Worm (Caenorhabditis elegans) whole organism, L4 larva: Measurements from ENCODE around the gene C54D10.10.

Experiments used
- F10B5.3 ChIP-seq: sonication (generic microtip); optimal IDR thresholded peaks from 2 replicates; lab custom pipeline; 2016; ENCODE audit warnings: mild to moderate bottlenecking, missing genetic modification characterization, missing compliant biosample characterization
- F49E8.2 ChIP-seq: sonication (generic microtip); optimal IDR thresholded peaks from 2 replicates; lab custom pipeline; 2016; ENCODE audit warnings: missing compliant biosample characterization, mild to moderate bottlenecking, missing genetic modification characterization, borderline replicate concordance
- R02D3.7 ChIP-seq: fragments of 150-350 bp; sonication (generic microtip); optimal IDR thresholded peaks from 3 replicates; lab custom pipeline; 2014; ENCODE audit warnings: missing biosample characterization, missing genetic modification characterization
- T20F7.1 ChIP-seq: fragments of 200-800 bp; sonication (Bioruptor generic); optimal IDR thresholded peaks from 2 replicates; lab custom pipeline; 2018; ENCODE audit warnings: mild to moderate bottlenecking, missing genetic modification characterization, missing compliant biosample characterization
- Y5F2A.4 ChIP-seq: fragments of 200-800 bp; sonication (Bioruptor generic); optimal IDR thresholded peaks from 2 replicates; lab custom pipeline; 2018; ENCODE audit warnings: mild to moderate bottlenecking, missing genetic modification characterization, missing compliant biosample characterization
- ama-1 ChIP-seq: fragments of 150-350 bp; optimal IDR thresholded peaks from 2 replicates; lab custom pipeline; 2014; ENCODE audit warnings: inconsistent platforms, mixed read lengths
- attf-4 ChIP-seq: sonication (generic microtip); optimal IDR thresholded peaks from 3 replicates; lab custom pipeline; 2017; ENCODE audit warnings: missing biosample characterization, missing genetic modification characterization
- ceh-28 ChIP-seq: fragments of 150-350 bp; optimal IDR thresholded peaks from 2 replicates; lab custom pipeline; 2014; ENCODE audit warnings: missing biosample characterization, missing genetic modification reagents, missing genetic modification characterization
- ceh-44 ChIP-seq: fragments of 200-800 bp; sonication (Bioruptor generic); IDR thresholded peaks from 2 replicates; pipeline ENCODE4 v1.3.6; 2022; ENCODE audit warnings: missing genetic modification reagents, missing genetic modification characterization, missing compliant biosample characterization
- ctbp-1 ChIP-seq: fragments of 200-800 bp; sonication (Bioruptor generic); IDR thresholded peaks from 2 replicates; pipeline ENCODE4 v1.3.6; 2022; ENCODE audit warnings: missing genetic modification reagents, missing genetic modification characterization, missing compliant biosample characterization
- daf-16 ChIP-seq, 3 experiments: sonication (generic microtip); optimal IDR thresholded peaks; 2 replicates each; lab custom pipeline; 2016 to 2017; ENCODE audit warnings: missing genetic modification characterization in 3 of 3, missing genetic modification reagents in 3 of 3, mild to moderate bottlenecking in 2 of 3, missing compliant biosample characterization in 2 of 3, missing biosample characterization in 1 of 3, moderate library complexity in 1 of 3
- daf-19 ChIP-seq: fragments of 200-800 bp; sonication (Bioruptor generic); conservative IDR thresholded peaks from 2 replicates; pipeline ENCODE4 v1.3.6; 2022; ENCODE audit warnings: missing genetic modification characterization, missing compliant biosample characterization
- dmd-6 ChIP-seq: fragments of 200-800 bp; sonication (Bioruptor generic); IDR thresholded peaks from 2 replicates; pipeline ENCODE4 v1.3.6; 2022; ENCODE audit warnings: missing genetic modification reagents, missing genetic modification characterization, missing compliant biosample characterization
- dve-1 ChIP-seq: sonication (generic microtip); optimal IDR thresholded peaks from 2 replicates; lab custom pipeline; 2017; ENCODE audit warnings: antibody characterized with exemption, mild to moderate bottlenecking, missing genetic modification characterization, missing compliant biosample characterization; ENCODE audit not compliant: insufficient read depth
- gei-8 ChIP-seq: fragments of 200-800 bp; sonication (Bioruptor generic); optimal IDR thresholded peaks from 2 replicates; lab custom pipeline; 2018; ENCODE audit warnings: mild to moderate bottlenecking, missing genetic modification characterization, missing compliant biosample characterization
- hlh-11 ChIP-seq: fragments of 200-800 bp; sonication (Bioruptor generic); optimal IDR thresholded peaks from 2 replicates; lab custom pipeline; 2018; ENCODE audit warnings: mild to moderate bottlenecking, missing genetic modification characterization, missing compliant biosample characterization
- hlh-30 ChIP-seq: sonication (generic microtip); optimal IDR thresholded peaks from 2 replicates; lab custom pipeline; 2017; ENCODE audit warnings: antibody characterized with exemption, mild to moderate bottlenecking, missing genetic modification characterization, missing compliant biosample characterization; ENCODE audit not compliant: insufficient read depth
- lim-7 ChIP-seq: fragments of 200-800 bp; sonication (Bioruptor generic); IDR thresholded peaks from 2 replicates; pipeline ENCODE4 v1.3.6; 2022; ENCODE audit warnings: missing genetic modification characterization, missing compliant biosample characterization
- lin-29 ChIP-seq: fragments of 200-800 bp; sonication (Bioruptor generic); IDR thresholded peaks from 2 replicates; pipeline ENCODE4 v1.3.6; 2022; ENCODE audit warnings: missing genetic modification reagents, missing genetic modification characterization, missing compliant biosample characterization
- lsy-2 ChIP-seq, 2 experiments: fragments of 150-350 bp in 1 of 2; sonication (generic microtip) in 1 of 2; optimal IDR thresholded peaks; 2 replicates each; lab custom pipeline; 2014 to 2017; ENCODE audit warnings: missing biosample characterization in 2 of 2, missing genetic modification characterization in 2 of 2
- mxl-3 ChIP-seq: fragments of 200-800 bp; sonication (Bioruptor generic); optimal IDR thresholded peaks from 2 replicates; lab custom pipeline; 2018; ENCODE audit warnings: mild to moderate bottlenecking, missing genetic modification characterization, missing compliant biosample characterization
- nhr-111 ChIP-seq: fragments of 200-800 bp; sonication (Bioruptor generic); optimal IDR thresholded peaks from 2 replicates; lab custom pipeline; 2018; ENCODE audit warnings: mild to moderate bottlenecking, missing genetic modification characterization, missing compliant biosample characterization
- nhr-28 ChIP-seq: fragments of 150-350 bp; optimal IDR thresholded peaks from 2 replicates; lab custom pipeline; 2014; ENCODE audit warnings: missing biosample characterization, missing genetic modification characterization
- nhr-41 ChIP-seq: fragments of 200-800 bp; sonication (Bioruptor generic); IDR thresholded peaks from 2 replicates; pipeline ENCODE4 v1.3.6; 2022; ENCODE audit warnings: missing genetic modification reagents, missing genetic modification characterization, missing compliant biosample characterization
- nhr-6 ChIP-seq: fragments of 150-350 bp; optimal IDR thresholded peaks from 2 replicates; lab custom pipeline; 2014; ENCODE audit warnings: missing biosample characterization, missing genetic modification characterization
- pqm-1 ChIP-seq: sonication (generic microtip); optimal IDR thresholded peaks from 2 replicates; lab custom pipeline; 2017; ENCODE audit warnings: missing biosample characterization, missing genetic modification characterization
- sdz-12 ChIP-seq: fragments of 200-800 bp; sonication (Bioruptor generic); optimal IDR thresholded peaks from 2 replicates; lab custom pipeline; 2018; ENCODE audit warnings: mild to moderate bottlenecking, missing genetic modification characterization, missing compliant biosample characterization
- set-16 ChIP-seq: fragments of 200-800 bp; sonication (Bioruptor generic); IDR thresholded peaks from 2 replicates; pipeline ENCODE4 v1.3.6; 2022; ENCODE audit warnings: missing genetic modification reagents, missing genetic modification characterization, missing compliant biosample characterization
- snpc-1.2 ChIP-seq: fragments of 200-800 bp; sonication (Bioruptor generic); IDR thresholded peaks from 2 replicates; pipeline ENCODE4 v1.3.6; 2022; ENCODE audit warnings: missing genetic modification reagents, missing genetic modification characterization, missing compliant biosample characterization
- spr-3 ChIP-seq: fragments of 200-800 bp; sonication (Bioruptor generic); optimal IDR thresholded peaks from 2 replicates; lab custom pipeline; 2018; ENCODE audit warnings: mild to moderate bottlenecking, missing genetic modification characterization, missing compliant biosample characterization
- unc-130 ChIP-seq: sonication (generic microtip); optimal IDR thresholded peaks from 2 replicates; lab custom pipeline; 2016; ENCODE audit warnings: missing genetic modification reagents, missing genetic modification characterization, missing compliant biosample characterization
- unc-62 ChIP-seq, 3 experiments: fragments of 150-350 bp in 1 of 3; sonication (generic microtip); optimal IDR thresholded peaks in 2 of 3; peaks in 1 of 3; 1 replicate in 1 of 3; 2 replicates in 2 of 3; lab custom pipeline; 2014 to 2017; ENCODE audit warnings: missing biosample characterization in 3 of 3, missing genetic modification characterization in 3 of 3, missing genetic modification reagents in 3 of 3, missing genotype in 1 of 3
- vab-7 ChIP-seq: fragments of 200-800 bp; sonication (Bioruptor generic); IDR thresholded peaks from 2 replicates; pipeline ENCODE4 v1.3.6; 2022; ENCODE audit warnings: missing genetic modification reagents, missing genetic modification characterization, missing compliant biosample characterization
- zip-11 ChIP-seq: fragments of 200-800 bp; sonication (Bioruptor generic); IDR thresholded peaks from 2 replicates; pipeline ENCODE4 v1.3.6; 2022; ENCODE audit warnings: missing genetic modification characterization, missing compliant biosample characterization

C54D10.10 gene

DNA sequence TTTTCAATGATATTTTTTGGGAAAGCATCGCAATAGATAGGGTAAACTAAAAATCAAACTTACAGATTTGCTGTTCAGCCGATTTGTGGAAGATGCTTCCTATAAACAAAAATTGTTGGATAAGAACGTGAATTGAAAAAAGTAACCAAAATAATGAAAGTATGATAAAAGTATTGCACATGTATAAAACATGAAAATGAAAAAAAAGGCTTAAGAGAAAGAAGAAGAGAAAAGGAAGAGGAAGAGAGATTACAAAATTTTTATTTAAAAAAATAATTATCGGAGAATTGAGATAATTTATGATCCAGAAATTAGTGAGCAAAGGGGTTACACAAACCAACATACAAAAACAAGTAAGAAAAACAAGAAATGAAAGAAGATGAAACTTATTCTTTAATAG lies 8.4 kb downstream of the C54D10.10 start, which contains the start of gene pals-37:
TSS of gene pals-37 (minus strand) at position 101 of the 400 bp plus-strand sequence.
- TF ChIP-seq set-16 (GFP tag; lab: Robert Waterston, UW) (no peak), hlh-11 (tag; lab: Kevin White, UChicago) (no peak), ctbp-1 (GFP tag; lab: Robert Waterston, UW) (no peak), attf-4 (no peak), Y5F2A.4 (GFP tag; lab: Kevin White, UChicago) (no peak)

DNA sequence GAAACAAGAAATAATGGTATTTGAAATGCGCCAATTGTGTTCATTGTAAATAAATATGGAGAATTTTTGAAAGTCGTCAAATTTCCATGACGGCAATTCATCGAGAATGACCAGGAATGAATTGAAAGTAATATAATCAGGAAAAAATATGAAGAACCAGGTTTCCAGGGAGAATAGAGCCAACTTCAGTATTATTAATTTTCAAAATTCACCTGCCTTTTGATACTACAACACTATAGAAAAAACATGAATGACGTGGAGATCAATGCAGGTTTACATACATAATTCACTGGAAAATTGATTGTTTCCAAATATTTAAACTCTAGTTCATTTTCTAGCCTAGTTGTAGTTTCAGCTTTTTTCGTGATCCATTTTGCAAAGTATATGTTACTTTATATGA lies 16.1 kb downstream of the C54D10.10 start, which contains the start of gene srh-25:
TSS of gene srh-25 (minus strand) at position 101 of the 400 bp plus-strand sequence.
- TF ChIP-seq nhr-41 (GFP tag; lab: Robert Waterston, UW) (no peak), lsy-2 (tag; optimal IDR thresholded peaks at IDR 0.05; lab: Kevin White, UChicago) (no peak), nhr-111 (no peak), F49E8.2 (tag; lab: Kevin White, UChicago) (no peak), pqm-1 (no peak), spr-3 (GFP tag; lab: Kevin White, UChicago) (no peak), gei-8 (GFP tag; lab: Kevin White, UChicago) (no peak), R02D3.7 (tag; lab: Kevin White, UChicago) (no peak), lin-29 (GFP tag; lab: Robert Waterston, UW) (no peak), hlh-11 (tag; lab: Kevin White, UChicago) (no peak), F10B5.3 (no peak), ceh-28 (tag; lab: Kevin White, UChicago) (no peak), zip-11 (no peak), T20F7.1 (no peak), ceh-44 (GFP tag; lab: Robert Waterston, UW) (no peak)

DNA sequence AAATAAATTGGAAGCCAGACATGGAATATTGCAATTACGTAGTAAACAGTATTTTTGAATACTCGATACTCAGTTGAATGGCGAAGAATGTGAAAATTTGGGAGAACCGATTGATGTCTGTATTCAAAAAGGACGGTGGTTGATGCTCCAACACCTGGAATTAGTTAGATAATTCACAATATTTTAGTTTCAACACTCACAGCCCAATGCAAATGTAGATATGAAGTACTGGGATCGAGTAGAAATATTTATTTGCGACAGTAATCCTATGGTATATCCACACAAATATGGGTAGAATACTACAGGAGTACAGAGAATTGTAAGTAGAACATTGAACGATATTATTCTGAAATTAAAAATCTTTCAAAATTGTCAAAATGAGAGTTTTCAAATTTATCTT lies 16.7 kb downstream of the C54D10.10 start:
- TF ChIP-seq daf-16 (GFP tag; optimal IDR thresholded peaks at IDR 0.05; lab: Kevin White, UChicago) (no peak), daf-16 (tag; optimal IDR thresholded peaks at IDR 0.05; lab: Kevin White, UChicago) (no peak), vab-7 (GFP tag; lab: Robert Waterston, UW) (no peak), unc-62 (GFP tag; optimal IDR thresholded peaks at IDR 0.05 in 1 of 2; lab: Kevin White, UChicago) (peak in 1 of 2 experiments; percentile 94), unc-62 (tag; optimal IDR thresholded peaks at IDR 0.05; lab: Kevin White, UChicago) (no peak), mxl-3 (GFP tag; lab: Kevin White, UChicago) (no peak)

ce11 chrV:12432111-12432510 lies 17.7 kb downstream of the C54D10.10 start, which contains the start of gene C54D10.13:
C54D10.13 (minus strand) TSS chrV:12432289.
- TF ChIP-seq dve-1 (tag; lab: Kevin White, UChicago) (peak; percentile 52), dmd-6 (no peak), nhr-6 (tag; lab: Kevin White, UChicago) (peak; percentile 19), ama-1 (lab: Kevin White, UChicago) (no peak), daf-16 (GFP tag; optimal IDR thresholded peaks at IDR 0.05; lab: Kevin White, UChicago) (no peak), daf-16 (tag; optimal IDR thresholded peaks at IDR 0.05; lab: Kevin White, UChicago) (peak; percentile 33), nhr-28 (tag; lab: Kevin White, UChicago) (peak; percentile 86)
- TF ChIP-seq, all 104 proteins: peak for 4

DNA sequence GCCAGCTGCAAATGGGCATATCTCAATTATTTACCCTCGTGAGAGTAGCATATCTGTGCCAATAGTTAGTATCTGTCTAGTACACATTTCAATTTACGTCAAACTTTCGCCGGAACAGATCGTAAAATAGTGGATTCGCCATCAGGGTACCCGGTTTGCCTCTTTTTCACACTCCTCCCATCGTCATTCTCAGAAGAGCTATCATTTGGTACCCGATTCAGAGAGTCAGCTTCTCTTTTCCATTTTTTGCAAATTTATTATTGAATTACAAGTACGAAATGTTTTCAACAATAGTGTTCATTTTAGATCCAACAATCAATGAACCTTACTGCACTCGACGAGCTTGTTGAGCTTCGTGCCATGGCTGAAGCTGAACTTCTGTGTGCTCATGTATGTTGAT lies 20.8 kb downstream of the C54D10.10 start, which contains the start of gene C54D10.5:
TSS of gene C54D10.5 (plus strand) at position 301 of the 400 bp plus-strand sequence.
- TF ChIP-seq unc-130 (GFP tag; lab: Kevin White, UChicago) (no peak), hlh-30 (tag; lab: Kevin White, UChicago) (no peak), daf-19 (GFP tag; lab: Robert Waterston, UW) (no peak), sdz-12 (GFP tag; lab: Kevin White, UChicago) (no peak), T20F7.1 (no peak), snpc-1.2 (GFP tag; lab: Robert Waterston, UW) (no peak), lim-7 (GFP tag; lab: Robert Waterston, UW) (no peak)
